Fruit fly (Drosophila melanogaster): ENCODE results near the gene CG6793.

DNA sequence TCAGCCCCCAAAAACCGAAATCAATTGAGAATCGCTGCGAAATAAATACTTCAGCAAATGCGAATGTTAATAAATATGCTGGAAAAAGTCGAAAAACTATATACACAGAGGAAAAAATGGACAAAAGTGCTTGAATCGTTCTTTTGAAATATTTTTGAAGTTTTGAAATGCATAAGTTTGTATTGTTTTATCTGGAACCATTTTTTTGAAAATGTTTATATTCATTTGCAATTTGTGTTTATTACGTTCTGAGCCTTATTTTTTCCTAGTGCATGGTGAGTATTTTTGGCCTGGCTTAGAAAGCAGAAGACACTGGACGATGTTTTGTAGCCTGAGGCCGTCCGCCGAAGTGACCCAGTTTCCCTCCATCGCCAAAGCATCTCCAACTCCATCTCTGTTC is 17.2 kb upstream of the CG6793 start:
- TF ChIP-seq CG8478 (optimal IDR thresholded peaks at IDR 0.05) (no peak), Awh (GFP tag; IDR thresholded peaks at IDR 0.05) (no peak), sqz (GFP tag; optimal IDR thresholded peaks at IDR 0.05) (no peak), CG4360 (GFP tag; IDR thresholded peaks at IDR 0.05) (no peak)
